Worm (Caenorhabditis elegans) whole organism, L4/young adult: ENCODE measurements around the gene Y66C5A.2.

Source experiments
- W03F9.2 ChIP-seq: fragments of 150-350 bp; optimal IDR thresholded peaks from 2 replicates; lab custom pipeline; 2014; ENCODE audit warnings: missing biosample characterization, missing genetic modification characterization
- dao-5 ChIP-seq: sonication (generic microtip); optimal IDR thresholded peaks from 2 replicates; lab custom pipeline; 2016; ENCODE audit warnings: missing genotype, missing genetic modification characterization, moderate library complexity, missing compliant biosample characterization
- him-1 ChIP-seq: sonication (generic microtip); optimal IDR thresholded peaks from 2 replicates; lab custom pipeline; 2016; ENCODE audit warnings: missing genotype, missing genetic modification reagents, missing genetic modification characterization, missing compliant biosample characterization

Y66C5A.2 gene

ce11 chrX:14447910-14448309 lies 12.6 kb upstream of the Y66C5A.2 start, which contains the start of gene jmjd-3.2:
jmjd-3.2 (plus strand) TSS chrX:14448210.
- no peak for TF ChIP-seq dao-5
- TF ChIP-seq W03F9.2, result no peak
- TF ChIP-seq him-1, result no peak

- no peak for TF ChIP-seq him-1
- no peak for TF ChIP-seq dao-5
- TF ChIP-seq W03F9.2, result no peak
These were observed 6.8 kb upstream of the Y66C5A.2 start, which contains the start of gene F23D12.7 for ce11 chrX:14453735-14454134. F23D12.7 (minus strand) TSS chrX:14453835.

ce11 chrX:14455419-14455818 lies 5.1 kb upstream of the Y66C5A.2 start, which contains the start of gene Y66C5A.1:
Y66C5A.1 (minus strand) TSS chrX:14455519.
- TF ChIP-seq W03F9.2, result no peak
- TF ChIP-seq him-1, result no peak
- no peak for TF ChIP-seq dao-5

- no peak for TF ChIP-seq him-1
- TF ChIP-seq dao-5, result no peak
- TF ChIP-seq W03F9.2, result no peak
These were observed 4.0 kb downstream of the Y66C5A.2 start, which contains the start of gene M163.7 for ce11 chrX:14464513-14464912. M163.7 (plus strand) TSS chrX:14464813.

ce11 chrX:14465593-14465992 lies 5.1 kb downstream of the Y66C5A.2 start, which contains the start of gene M163.22:
M163.22 (plus strand) TSS chrX:14465893.
- TF ChIP-seq him-1 (no peak), W03F9.2 (no peak), dao-5 (no peak)

ce11 chrX:14466532-14466931 lies 6.0 kb downstream of the Y66C5A.2 start, which contains the start of gene M163.21:
M163.21 (plus strand) TSS chrX:14466832.
- TF ChIP-seq him-1 (no peak), W03F9.2 (no peak), dao-5 (no peak)

ce11 chrX:14469284-14469683 lies 8.8 kb downstream of the Y66C5A.2 start, which contains the start of gene M163.9:
M163.9 (plus strand) TSS chrX:14469584.
- no peak for TF ChIP-seq dao-5
- no peak for TF ChIP-seq W03F9.2
- TF ChIP-seq him-1, result no peak

ce11 chrX:14470687-14471086 lies 10.2 kb downstream of the Y66C5A.2 start, which contains the start of gene M163.10:
M163.10 (plus strand) TSS chrX:14470987.
- TF ChIP-seq W03F9.2 (no peak), dao-5 (no peak), him-1 (no peak)

- no peak for TF ChIP-seq W03F9.2
- no peak for TF ChIP-seq dao-5
- no peak for TF ChIP-seq him-1
These were observed 13.2 kb downstream of the Y66C5A.2 start, which contains the start of gene M163.5 for ce11 chrX:14473740-14474139. M163.5 (plus strand) TSS chrX:14474040.

- TF ChIP-seq dao-5 (peak; percentile 4), him-1 (no peak), W03F9.2 (peak; percentile 20)
These were observed 16.2 kb downstream of the Y66C5A.2 start for ce11 chrX:14476625-14477257.

ce11 chrX:14477338-14477737 lies 16.8 kb downstream of the Y66C5A.2 start:
- TF ChIP-seq W03F9.2, result no peak
- no peak for TF ChIP-seq dao-5
- no peak for TF ChIP-seq him-1

- TF ChIP-seq dao-5 (no peak), him-1 (no peak), W03F9.2 (no peak)
These were observed 17.7 kb downstream of the Y66C5A.2 start for ce11 chrX:14478193-14478592.

- peak; percentile 48 for TF ChIP-seq dao-5
- TF ChIP-seq him-1, result no peak
These were observed 18.4 kb downstream of the Y66C5A.2 start, which contains the start of gene M163.11 for ce11 chrX:14478743-14479428. M163.11 (plus strand) TSS chrX:14479378.

- TF ChIP-seq him-1 (peak; percentile 4), W03F9.2 (peak; percentile 41), dao-5 (no peak)
These were observed 19.7 kb downstream of the Y66C5A.2 start, which contains the start of gene gfi-3 for ce11 chrX:14480248-14480647. gfi-3 (plus strand) TSS chrX:14480572.

ce11 chrX:14481637-14482036 lies 21.1 kb downstream of the Y66C5A.2 start:
- TF ChIP-seq dao-5 (no peak), him-1 (no peak), W03F9.2 (no peak)

- no peak for TF ChIP-seq him-1
- no peak for TF ChIP-seq W03F9.2
- TF ChIP-seq dao-5, result no peak
These were observed 24.3 kb downstream of the Y66C5A.2 start, which contains the start of gene M163.8 for ce11 chrX:14484827-14485226. M163.8 (plus strand) TSS chrX:14485127.
